Worm (Caenorhabditis elegans): ENCODE data around the gene bgnt-1.1.

The bgnt-1.1 gene

ce11 chrIV:10468662-10469061, 3.9 kb upstream of the bgnt-1.1 start:
- TF ChIP-seq med-1 (GFP tag; optimal IDR thresholded peaks at IDR 0.05; ENCODE audit: insufficient read depth) (no peak), flt-1 (GFP tag; IDR thresholded peaks at IDR 0.05) (no peak), tab-1 (GFP tag; IDR thresholded peaks at IDR 0.05) (no peak), ztf-29 (GFP tag; IDR thresholded peaks at IDR 0.05) (no peak)

- no peak for TF ChIP-seq ztf-29 (GFP tag; IDR thresholded peaks at IDR 0.05)
- TF ChIP-seq T22C8.4 (GFP tag; IDR thresholded peaks at IDR 0.05), result no peak
- TF ChIP-seq ztf-23 (GFP tag; IDR thresholded peaks at IDR 0.05), result no peak
- no peak for TF ChIP-seq ref-1 (GFP tag; conservative IDR thresholded peaks at IDR 0.05)
Observed at ce11 chrIV:10469494-10469893, 3.1 kb upstream of the bgnt-1.1 start, which contains the start of gene ugt-44. ugt-44 (plus strand) TSS chrIV:10469741.

ce11 chrIV:10475234-10475633, 2.7 kb downstream of the bgnt-1.1 start:
- TF ChIP-seq med-1 (GFP tag; optimal IDR thresholded peaks at IDR 0.05; ENCODE audit: insufficient read depth) (no peak), cog-1 (tag; optimal IDR thresholded peaks at IDR 0.05) (no peak), ztf-23 (GFP tag; IDR thresholded peaks at IDR 0.05) (no peak), tab-1 (GFP tag; IDR thresholded peaks at IDR 0.05) (no peak), ztf-29 (GFP tag; IDR thresholded peaks at IDR 0.05) (no peak), klf-2 (GFP tag; conservative IDR thresholded peaks at IDR 0.05) (no peak), T22C8.4 (GFP tag; IDR thresholded peaks at IDR 0.05) (no peak), ref-1 (GFP tag; conservative IDR thresholded peaks at IDR 0.05) (no peak), flt-1 (GFP tag; IDR thresholded peaks at IDR 0.05) (no peak)

ce11 chrIV:10481695-10482094, 9.1 kb downstream of the bgnt-1.1 start, which contains the start of gene egl-21:
egl-21 (minus strand) TSS chrIV:10481844.
- TF ChIP-seq ztf-23 (GFP tag; IDR thresholded peaks at IDR 0.05) (no peak), ref-1 (GFP tag; conservative IDR thresholded peaks at IDR 0.05) (no peak), tab-1 (GFP tag; IDR thresholded peaks at IDR 0.05) (no peak), flt-1 (GFP tag; IDR thresholded peaks at IDR 0.05) (no peak), T22C8.4 (GFP tag; IDR thresholded peaks at IDR 0.05) (no peak), cog-1 (tag; optimal IDR thresholded peaks at IDR 0.05) (no peak), med-1 (GFP tag; optimal IDR thresholded peaks at IDR 0.05; ENCODE audit: insufficient read depth) (no peak), klf-2 (GFP tag; conservative IDR thresholded peaks at IDR 0.05) (no peak), ztf-29 (GFP tag; IDR thresholded peaks at IDR 0.05) (no peak)

ce11 chrIV:10482585-10482984, 10.0 kb downstream of the bgnt-1.1 start:
- TF ChIP-seq ztf-29 (GFP tag; IDR thresholded peaks at IDR 0.05) (no peak), klf-2 (GFP tag; conservative IDR thresholded peaks at IDR 0.05) (no peak), cog-1 (tag; optimal IDR thresholded peaks at IDR 0.05) (no peak), ref-1 (GFP tag; conservative IDR thresholded peaks at IDR 0.05) (no peak), ztf-23 (GFP tag; IDR thresholded peaks at IDR 0.05) (no peak)

- TF ChIP-seq T22C8.4 (GFP tag; IDR thresholded peaks at IDR 0.05) (0 out of 2 replicates have a peak, but pooled peaks have one; percentile 18), ref-1 (GFP tag; conservative IDR thresholded peaks at IDR 0.05) (no peak), flt-1 (GFP tag; IDR thresholded peaks at IDR 0.05) (peak; percentile 83), tab-1 (GFP tag; IDR thresholded peaks at IDR 0.05) (no peak), cog-1 (tag; optimal IDR thresholded peaks at IDR 0.05) (peak; percentile 64), ztf-23 (GFP tag; IDR thresholded peaks at IDR 0.05) (peak; percentile 42; the same call in 1 of the 2 replicates)
Observed at ce11 chrIV:10483607-10484117, 11.1 kb downstream of the bgnt-1.1 start, which contains the start of the genes F01D4.5 and ced-5. F01D4.5 (minus strand) TSS chrIV:10483657. ced-5 (plus strand) TSS chrIV:10484110.

- TF ChIP-seq med-1 (GFP tag; optimal IDR thresholded peaks at IDR 0.05; ENCODE audit: insufficient read depth) (no peak), tab-1 (GFP tag; IDR thresholded peaks at IDR 0.05) (no peak), T22C8.4 (GFP tag; IDR thresholded peaks at IDR 0.05) (no peak), cog-1 (tag; optimal IDR thresholded peaks at IDR 0.05) (no peak), ztf-29 (GFP tag; IDR thresholded peaks at IDR 0.05) (no peak), ztf-23 (GFP tag; IDR thresholded peaks at IDR 0.05) (no peak), ref-1 (GFP tag; conservative IDR thresholded peaks at IDR 0.05) (no peak), flt-1 (GFP tag; IDR thresholded peaks at IDR 0.05) (no peak), klf-2 (GFP tag; conservative IDR thresholded peaks at IDR 0.05) (no peak)
Observed at ce11 chrIV:10489409-10489808, 16.8 kb downstream of the bgnt-1.1 start.

ce11 chrIV:10498401-10498800, 25.8 kb downstream of the bgnt-1.1 start:
- no peak for TF ChIP-seq ref-1 (GFP tag; conservative IDR thresholded peaks at IDR 0.05)
- no peak for TF ChIP-seq tab-1 (GFP tag; IDR thresholded peaks at IDR 0.05)
- TF ChIP-seq klf-2 (GFP tag; conservative IDR thresholded peaks at IDR 0.05), result no peak
- no peak for TF ChIP-seq T22C8.4 (GFP tag; IDR thresholded peaks at IDR 0.05)
- TF ChIP-seq flt-1 (GFP tag; IDR thresholded peaks at IDR 0.05), result no peak
- no peak for TF ChIP-seq ztf-29 (GFP tag; IDR thresholded peaks at IDR 0.05)
- TF ChIP-seq ztf-23 (GFP tag; IDR thresholded peaks at IDR 0.05), result no peak
- no peak for TF ChIP-seq cog-1 (tag; optimal IDR thresholded peaks at IDR 0.05)
- no peak for TF ChIP-seq med-1 (GFP tag; optimal IDR thresholded peaks at IDR 0.05; ENCODE audit: insufficient read depth)

ce11 chrIV:10499948-10500356, 27.4 kb downstream of the bgnt-1.1 start:
- no peak for TF ChIP-seq ztf-29 (GFP tag; IDR thresholded peaks at IDR 0.05)
- 0 out of 2 replicates have a peak, but pooled peaks have one; percentile 43 for TF ChIP-seq ztf-23 (GFP tag; IDR thresholded peaks at IDR 0.05)

ce11 chrIV:10500481-10500880, 27.9 kb downstream of the bgnt-1.1 start:
- TF ChIP-seq klf-2 (GFP tag; conservative IDR thresholded peaks at IDR 0.05) (no peak), tab-1 (GFP tag; IDR thresholded peaks at IDR 0.05) (no peak), med-1 (GFP tag; optimal IDR thresholded peaks at IDR 0.05; ENCODE audit: insufficient read depth) (no peak), ztf-23 (GFP tag; IDR thresholded peaks at IDR 0.05) (no peak), flt-1 (GFP tag; IDR thresholded peaks at IDR 0.05) (no peak)

All from whole organism, midembryonic.